Fruit fly (Drosophila melanogaster): Measurements from ENCODE around the gene Jon66Cii.

DNA sequence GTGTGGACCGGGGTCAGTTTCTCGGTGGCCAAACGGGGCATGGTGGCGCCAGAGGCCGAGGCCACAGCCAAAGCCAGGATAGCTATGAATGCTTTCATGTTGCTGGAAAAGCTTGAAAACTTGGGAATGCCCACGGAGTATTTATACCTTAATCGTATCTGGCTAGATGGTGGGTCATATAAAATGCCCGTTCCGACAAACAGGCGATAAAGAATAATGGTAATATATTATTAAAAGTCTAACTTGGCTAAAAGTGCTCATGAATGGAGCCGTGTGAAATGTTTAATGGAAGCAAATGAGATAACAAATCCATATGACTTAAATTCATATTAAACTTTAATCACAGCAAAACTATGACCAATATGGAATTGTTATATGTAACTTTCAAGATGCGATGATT, at the start of gene Jon66Cii:
- no peak for TF ChIP-seq CG6276 (GFP tag; optimal IDR thresholded peaks at IDR 0.05)
- no peak for TF ChIP-seq Sox15 (GFP tag; optimal IDR thresholded peaks at IDR 0.05)
- no peak for TF ChIP-seq vri (GFP tag; optimal IDR thresholded peaks at IDR 0.05)
- no peak for TF ChIP-seq CG6854 (GFP tag; optimal IDR thresholded peaks at IDR 0.05)
- TF ChIP-seq Smox (GFP tag; optimal IDR thresholded peaks at IDR 0.05): no peak
- no peak for TF ChIP-seq achi (GFP tag; optimal IDR thresholded peaks at IDR 0.05)
- TF ChIP-seq CG7368 (GFP tag; optimal IDR thresholded peaks at IDR 0.05): no peak
- no peak for TF ChIP-seq cyc (GFP tag; optimal IDR thresholded peaks at IDR 0.05)
- no peak for TF ChIP-seq Hr39 (GFP tag; optimal IDR thresholded peaks at IDR 0.05)
- no peak for TF ChIP-seq CG15336 (GFP tag; IDR thresholded peaks at IDR 0.05)
- TF ChIP-seq OdsH (GFP tag; optimal IDR thresholded peaks at IDR 0.05): no peak
- TF ChIP-seq esn (GFP tag; optimal IDR thresholded peaks at IDR 0.05): no peak
- no peak for TF ChIP-seq CG16779 (tag; optimal IDR thresholded peaks at IDR 0.05)
